Worm (Caenorhabditis elegans) whole organism, mixed stage, embryonic: ENCODE measurements around the gene T24E12.2.

Experiments used
- blmp-1 ChIP-seq: fragments of 150-350 bp; optimal IDR thresholded peaks from 2 replicates; lab custom pipeline; 2014; ENCODE audit warnings: missing biosample characterization, missing genetic modification characterization
- cnd-1 ChIP-seq: fragments of 200-800 bp; sonication (Bioruptor generic); optimal IDR thresholded peaks from 2 replicates; lab custom pipeline; 2018; ENCODE audit warnings: mild to moderate bottlenecking, missing genetic modification characterization, missing compliant biosample characterization
- drap-1 ChIP-seq: fragments of 200-800 bp; sonication (Bioruptor generic); optimal IDR thresholded peaks from 3 replicates; lab custom pipeline; 2018; ENCODE audit warnings: mild to moderate bottlenecking, missing genetic modification characterization, missing compliant biosample characterization
- elt-1 ChIP-seq: sonication (generic microtip); optimal IDR thresholded peaks from 2 replicates; lab custom pipeline; 2017; ENCODE audit warnings: missing genetic modification characterization, mild to moderate bottlenecking, missing compliant biosample characterization, antibody characterized with exemption, moderate library complexity, borderline replicate concordance; ENCODE audit not compliant: insufficient read depth
- elt-3 ChIP-seq: fragments of 150-350 bp; optimal IDR thresholded peaks from 2 replicates; lab custom pipeline; 2014; ENCODE audit warnings: missing biosample characterization, missing genetic modification characterization
- lsy-2 ChIP-seq: fragments of 150-350 bp; optimal IDR thresholded peaks from 2 replicates; lab custom pipeline; 2014; ENCODE audit warnings: missing biosample characterization, missing genetic modification characterization
- mab-5 ChIP-seq: fragments of 150-350 bp; optimal IDR thresholded peaks from 2 replicates; lab custom pipeline; 2014; ENCODE audit warnings: missing biosample characterization, missing genetic modification characterization
- nhr-12 ChIP-seq: fragments of 150-350 bp; optimal IDR thresholded peaks from 2 replicates; lab custom pipeline; 2014; ENCODE audit warnings: missing biosample characterization, missing genetic modification characterization
- nhr-237 ChIP-seq: fragments of 150-350 bp; optimal IDR thresholded peaks from 2 replicates; lab custom pipeline; 2014; ENCODE audit warnings: missing biosample characterization, missing genetic modification characterization
- pha-4 ChIP-seq: fragments of 150-350 bp; optimal IDR thresholded peaks from 2 replicates; lab custom pipeline; 2018; ENCODE audit warnings: missing biosample characterization, missing genetic modification reagents, missing genetic modification characterization
- tbx-8 ChIP-seq: fragments of 200-800 bp; sonication (Bioruptor generic); optimal IDR thresholded peaks from 2 replicates; lab custom pipeline; 2018; ENCODE audit warnings: mild to moderate bottlenecking, missing genetic modification characterization, moderate library complexity, missing compliant biosample characterization
- unc-39 ChIP-seq: fragments of 150-350 bp; optimal IDR thresholded peaks from 2 replicates; lab custom pipeline; 2014; ENCODE audit warnings: missing biosample characterization, missing genetic modification characterization
- unc-62 ChIP-seq: fragments of 150-350 bp; optimal IDR thresholded peaks from 2 replicates; lab custom pipeline; 2014; ENCODE audit warnings: missing biosample characterization, missing genetic modification reagents, missing genetic modification characterization

ce11 chrII:3795323-3795722 is 12.6 kb downstream of the T24E12.2 start, which contains the start of gene Y8A9A.2:
- no peak for TF ChIP-seq elt-3 (tag; lab: Kevin White, UChicago)
- TF ChIP-seq nhr-12 (tag; lab: Kevin White, UChicago) = no peak
- TF ChIP-seq unc-62 = no peak
- TF ChIP-seq pha-4 = no peak
- TF ChIP-seq lsy-2 = no peak
- no peak for TF ChIP-seq blmp-1 (tag; lab: Kevin White, UChicago)
- no peak for TF ChIP-seq nhr-237 (tag; lab: Kevin White, UChicago)
- TF ChIP-seq cnd-1 (tag; lab: Kevin White, UChicago) = no peak
- TF ChIP-seq drap-1 = no peak
- TF ChIP-seq unc-39 (tag; lab: Kevin White, UChicago) = no peak
- no peak for TF ChIP-seq elt-1 (tag; lab: Kevin White, UChicago)
- TF ChIP-seq mab-5 (tag; lab: Kevin White, UChicago) = no peak
- TF ChIP-seq tbx-8 (GFP tag; lab: Kevin White, UChicago) = no peak
